Fruit fly (Drosophila melanogaster): ENCODE data around the gene fd3F.
"Not testable (repeated sequence)": the region's sequence is repeated elsewhere in the genome, so short reads cannot be mapped to it uniquely, and the experiment has no call there.

fd3F gene

dm6 chrX:3802016-3802415 lies at the start of gene fd3F:
fd3F (plus strand) TSS chrX:3802316.
- not testable (repeated sequence) for TF ChIP-seq TFAM, CG13123, Fer1 (GFP tag; optimal IDR thresholded peaks at IDR 0.05)

dm6 chrX:3761318-3762081 lies 40.6 kb upstream of the fd3F start:
- no peak for TF ChIP-seq CG5953 (GFP tag; IDR thresholded peaks at IDR 0.05)
- TF ChIP-seq CG17802 (tag; optimal IDR thresholded peaks at IDR 0.05) = no peak
- TF ChIP-seq CG1529 (GFP tag; optimal IDR thresholded peaks at IDR 0.05) = no peak
- TF ChIP-seq ci (GFP tag; IDR thresholded peaks at IDR 0.05) = no peak
- TF ChIP-seq CG4730 (GFP tag; IDR thresholded peaks at IDR 0.05) = no peak
- TF ChIP-seq CG3281 (GFP tag; optimal IDR thresholded peaks at IDR 0.05) = peak; percentile 33
- no peak for TF ChIP-seq hkb (optimal IDR thresholded peaks at IDR 0.05)
- peak; percentile 45; the same call in 1 of the 2 replicates for TF ChIP-seq hkb (GFP tag; IDR thresholded peaks at IDR 0.05)
- no peak for TF ChIP-seq CG4360 (GFP tag; IDR thresholded peaks at IDR 0.05)
- no peak for TF ChIP-seq CG9797 (GFP tag; optimal IDR thresholded peaks at IDR 0.05)
- TF ChIP-seq rib (GFP tag; IDR thresholded peaks at IDR 0.05) = no peak
- peak; percentile 61 for TF ChIP-seq CG11504 (tag; optimal IDR thresholded peaks at IDR 0.05)
- TF ChIP-seq CG10654 (GFP tag; optimal IDR thresholded peaks at IDR 0.05) = no peak
- TF ChIP-seq CG4328 (GFP tag; optimal IDR thresholded peaks at IDR 0.05) = no peak
- peak in 1 of 2 experiments; percentile 50 for TF ChIP-seq eve (GFP tag; optimal IDR thresholded peaks at IDR 0.05)
- TF ChIP-seq caup (GFP tag; optimal IDR thresholded peaks at IDR 0.05; ENCODE audit: severe bottlenecking) = peak; percentile 14
- peak; percentile 34 to 42 for TF ChIP-seq Pdp1 (GFP tag; optimal IDR thresholded peaks at IDR 0.05)
- no peak for TF ChIP-seq Nf-YB (GFP tag; optimal IDR thresholded peaks at IDR 0.05)
- TF ChIP-seq bigmax (GFP tag; optimal IDR thresholded peaks at IDR 0.05) = no peak
- no peak for TF ChIP-seq Kr (GFP tag; optimal IDR thresholded peaks at IDR 0.05)
- TF ChIP-seq CG13624 (GFP tag; optimal IDR thresholded peaks at IDR 0.05) = peak; percentile 48
- TF ChIP-seq wdn (GFP tag; IDR thresholded peaks at IDR 0.05) = no peak
- TF ChIP-seq CG13424 (tag; optimal IDR thresholded peaks at IDR 0.05) = peak; percentile 34
- TF ChIP-seq HLHmδ (GFP tag; optimal IDR thresholded peaks at IDR 0.05) = no peak
- 0 out of 2 replicates have a peak, but pooled peaks have one; percentile 37 for TF ChIP-seq CG14441 (GFP tag; IDR thresholded peaks at IDR 0.05)
- no peak for TF ChIP-seq Aef1 (GFP tag; IDR thresholded peaks at IDR 0.05)
- TF ChIP-seq CG9215 (GFP tag; IDR thresholded peaks at IDR 0.05) = no peak
- TF ChIP-seq Hr39 (optimal IDR thresholded peaks at IDR 0.05) = no peak
- no peak for TF ChIP-seq CG12942 (GFP tag; optimal IDR thresholded peaks at IDR 0.05)
- TF ChIP-seq nau (GFP tag; optimal IDR thresholded peaks at IDR 0.05) = no peak
- TF ChIP-seq CG33213 (GFP tag; optimal IDR thresholded peaks at IDR 0.05) = no peak
- peak; percentile 71 for TF ChIP-seq nom (GFP tag; optimal IDR thresholded peaks at IDR 0.05)
- TF ChIP-seq CG12744 (GFP tag; optimal IDR thresholded peaks at IDR 0.05) = no peak
- peak; percentile 22 for TF ChIP-seq Fer3 (tag; optimal IDR thresholded peaks at IDR 0.05)
- TF ChIP-seq CG2202 (tag; optimal IDR thresholded peaks at IDR 0.05) = no peak
- no peak for TF ChIP-seq hb (GFP tag; IDR thresholded peaks at IDR 0.05; ENCODE audit: partially characterized antibody)
- peak; percentile 13 for TF ChIP-seq CG12391 (tag; optimal IDR thresholded peaks at IDR 0.05)
- peak; percentile 36; the same call in 1 of the 2 replicates for TF ChIP-seq Ada2b (GFP tag; IDR thresholded peaks at IDR 0.05)
- no peak for TF ChIP-seq gce (GFP tag; IDR thresholded peaks at IDR 0.05)
- TF ChIP-seq CG7357 (GFP tag; IDR thresholded peaks at IDR 0.05) = no peak
- TF ChIP-seq fd64A (GFP tag; optimal IDR thresholded peaks at IDR 0.05) = no peak
- no peak for TF ChIP-seq CG12236 (GFP tag; optimal IDR thresholded peaks at IDR 0.05)
- no peak for TF ChIP-seq ac (GFP tag; optimal IDR thresholded peaks at IDR 0.05)
- TF ChIP-seq fru (optimal IDR thresholded peaks at IDR 0.05) = no peak
- TF ChIP-seq gsb-n (tag; optimal IDR thresholded peaks at IDR 0.05) = no peak
- peak; percentile 27 for TF ChIP-seq CoRest (tag; optimal IDR thresholded peaks at IDR 0.05)

Measured in whole organism, embryonic.